Fruit fly (Drosophila melanogaster) whole organism, embryonic: Measurements from ENCODE around the gene RpL37A.
A peak's percentile ranks its signal among the peaks of the same experiment; 100 is the strongest.

ENCODE experiments used
- Abd-B ChIP-seq: fragments of 200-800 bp; sonication (Bioruptor generic); optimal IDR thresholded peaks from 2 replicates; lab custom pipeline; 2018; ENCODE audit warnings: missing biosample characterization, mild to moderate bottlenecking, missing genetic modification characterization, moderate library complexity
- CG10209 ChIP-seq: fragments of 200-800 bp; sonication (Bioruptor generic); optimal IDR thresholded peaks from 3 replicates; lab custom pipeline; 2017; ENCODE audit warnings: missing biosample characterization, mild to moderate bottlenecking, missing genetic modification characterization, missing genetic modification reagents
- CG11504 ChIP-seq: fragments of 200-800 bp; sonication (Bioruptor generic); optimal IDR thresholded peaks from 3 replicates; lab custom pipeline; 2019; ENCODE audit warnings: missing biosample characterization, mild to moderate bottlenecking, missing genetic modification characterization, moderate library complexity
- CG13296 ChIP-seq: fragments of 200-800 bp; sonication (Bioruptor generic); optimal IDR thresholded peaks from 3 replicates; lab custom pipeline; 2018; ENCODE audit warnings: missing biosample characterization, mild to moderate bottlenecking, missing genetic modification characterization
- CG14441 ChIP-seq: fragments of 200-800 bp; sonication (Bioruptor generic); IDR thresholded peaks from 2 replicates; pipeline ENCODE4 v1.3.6; 2022; ENCODE audit warnings: missing biosample characterization, missing genetic modification characterization
- CG15269 ChIP-seq: fragments of 200-800 bp; sonication (Bioruptor generic); optimal IDR thresholded peaks from 2 replicates; lab custom pipeline; 2018; ENCODE audit warnings: missing biosample characterization, mild to moderate bottlenecking, missing genetic modification characterization, moderate library complexity
- CG17359 ChIP-seq: fragments of 200-800 bp; sonication (Bioruptor generic); optimal IDR thresholded peaks from 3 replicates; lab custom pipeline; 2018; ENCODE audit warnings: missing biosample characterization, mild to moderate bottlenecking, missing genetic modification characterization, moderate library complexity
- CG2202 ChIP-seq: fragments of 200-800 bp; sonication (Bioruptor generic); optimal IDR thresholded peaks from 2 replicates; lab custom pipeline; 2018; ENCODE audit warnings: missing biosample characterization, mild to moderate bottlenecking, missing genetic modification characterization
- CG3847 ChIP-seq: fragments of 200-800 bp; sonication (Bioruptor generic); IDR thresholded peaks from 2 replicates; pipeline ENCODE4 v1.3.6; 2022; ENCODE audit warnings: missing biosample characterization, missing genetic modification characterization
- CG4404 ChIP-seq: fragments of 200-800 bp; sonication (Bioruptor generic); IDR thresholded peaks from 2 replicates; pipeline ENCODE4 v1.3.6; 2022; ENCODE audit warnings: missing biosample characterization, missing genetic modification characterization
- CG7786 ChIP-seq: fragments of 200-800 bp; sonication (Bioruptor generic); optimal IDR thresholded peaks from 2 replicates; lab custom pipeline; 2016; ENCODE audit warnings: missing biosample characterization, missing genetic modification characterization
- CG8388 ChIP-seq: fragments of 200-800 bp; sonication (Bioruptor generic); optimal IDR thresholded peaks from 2 replicates; lab custom pipeline; 2019; ENCODE audit warnings: missing biosample characterization, mild to moderate bottlenecking, missing genetic modification characterization, moderate library complexity
- CG8478 ChIP-seq: fragments of >200 bp; optimal IDR thresholded peaks from 2 replicates; lab custom pipeline; 2018
- CG9727 ChIP-seq: fragments of 200-800 bp; sonication (Bioruptor generic); optimal IDR thresholded peaks from 3 replicates; lab custom pipeline; 2017; ENCODE audit warnings: missing biosample characterization, mild to moderate bottlenecking, missing genetic modification characterization
- Doc2 ChIP-seq: fragments of 200-800 bp; sonication (Bioruptor generic); IDR thresholded peaks from 2 replicates; pipeline ENCODE4 v1.3.6; 2022; ENCODE audit warnings: missing biosample characterization, missing genetic modification characterization
- E2f2 ChIP-seq: fragments of 200-800 bp; sonication (Bioruptor generic); IDR thresholded peaks from 2 replicates; pipeline ENCODE4 v1.3.6; 2022; ENCODE audit warnings: missing biosample characterization, missing genetic modification characterization
- ERR ChIP-seq: fragments of 200-800 bp; sonication (Bioruptor generic); optimal IDR thresholded peaks from 2 replicates; lab custom pipeline; 2016; ENCODE audit warnings: missing biosample characterization, missing genetic modification characterization
- HLH3B ChIP-seq: fragments of 200-800 bp; sonication (Bioruptor generic); IDR thresholded peaks from 2 replicates; pipeline ENCODE4 v1.3.6; 2022; ENCODE audit warnings: missing biosample characterization, missing genetic modification characterization
- Hand ChIP-seq: fragments of 200-800 bp; sonication (Bioruptor generic); optimal IDR thresholded peaks from 2 replicates; lab custom pipeline; 2017; ENCODE audit warnings: mild to moderate bottlenecking, missing biosample characterization, missing genetic modification reagents, missing genetic modification characterization
- HmgD ChIP-seq: fragments of 200-800 bp; sonication (Bioruptor generic); optimal IDR thresholded peaks from 3 replicates; lab custom pipeline; 2016; ENCODE audit warnings: missing biosample characterization, missing genetic modification characterization
- HmgZ ChIP-seq: fragments of 200-800 bp; sonication (Bioruptor generic); optimal IDR thresholded peaks from 2 replicates; lab custom pipeline; 2018; ENCODE audit warnings: missing biosample characterization, mild to moderate bottlenecking, missing genetic modification characterization
- MTF-1 ChIP-seq: fragments of 200-800 bp; sonication (Bioruptor generic); optimal IDR thresholded peaks from 2 replicates; lab custom pipeline; 2018; ENCODE audit warnings: missing biosample characterization, mild to moderate bottlenecking, missing genetic modification characterization, borderline replicate concordance
- Max ChIP-seq: fragments of 200-800 bp; sonication (Bioruptor generic); optimal IDR thresholded peaks from 2 replicates; lab custom pipeline; 2016; ENCODE audit warnings: missing biosample characterization, mild to moderate bottlenecking, missing genetic modification characterization
- Meics ChIP-seq: fragments of 200-800 bp; sonication (Bioruptor generic); optimal IDR thresholded peaks from 2 replicates; lab custom pipeline; 2017; ENCODE audit warnings: missing biosample characterization, mild to moderate bottlenecking, missing genetic modification characterization
- NC2β ChIP-seq: fragments of 200-800 bp; sonication (Bioruptor generic); optimal IDR thresholded peaks from 2 replicates; lab custom pipeline; 2016; ENCODE audit warnings: missing biosample characterization, missing genetic modification characterization
- Nf-YA ChIP-seq: fragments of 200-800 bp; sonication (Bioruptor generic); IDR thresholded peaks from 2 replicates; pipeline ENCODE4 v1.3.6; 2022; ENCODE audit warnings: missing biosample characterization, missing genetic modification characterization
- PHDP ChIP-seq: fragments of 200-800 bp; sonication (Bioruptor generic); optimal IDR thresholded peaks from 3 replicates; lab custom pipeline; 2018; ENCODE audit warnings: missing biosample characterization, mild to moderate bottlenecking, missing genetic modification characterization, moderate library complexity
- Scr ChIP-seq: fragments of 200-800 bp; sonication (Bioruptor generic); IDR thresholded peaks from 2 replicates; pipeline ENCODE4 v1.3.6; 2022; ENCODE audit warnings: missing biosample characterization, missing genetic modification characterization; ENCODE audit not compliant: partially characterized antibody
- Usf ChIP-seq: fragments of 200-800 bp; sonication (Bioruptor generic); optimal IDR thresholded peaks from 2 replicates; lab custom pipeline; 2017; ENCODE audit warnings: missing genotype, missing biosample characterization, missing genetic modification characterization
- ara ChIP-seq: fragments of 200-800 bp; sonication (Bioruptor generic); IDR thresholded peaks from 2 replicates; pipeline ENCODE4 v1.3.6; 2022; ENCODE audit warnings: missing biosample characterization, missing genetic modification characterization
- ato ChIP-seq: fragments of 200-800 bp; sonication (Bioruptor generic); IDR thresholded peaks from 2 replicates; pipeline ENCODE4 v1.3.6; 2022; ENCODE audit warnings: missing biosample characterization, missing genetic modification characterization; ENCODE audit not compliant: partially characterized antibody
- chif ChIP-seq, 2 experiments: fragments of 200-800 bp; sonication (Bioruptor generic); optimal IDR thresholded peaks; 3 replicates each; lab custom pipeline; 2016; ENCODE audit warnings: missing biosample characterization in 2 of 2, missing genetic modification characterization in 2 of 2
- chinmo ChIP-seq: fragments of 200-800 bp; sonication (Bioruptor generic); IDR thresholded peaks from 4 replicates; pipeline ENCODE4 v1.3.6; 2022; ENCODE audit warnings: missing biosample characterization, missing genetic modification characterization; ENCODE audit not compliant: partially characterized antibody
- crc ChIP-seq: fragments of 200-800 bp; sonication (Bioruptor generic); optimal IDR thresholded peaks from 2 replicates; lab custom pipeline; 2016; ENCODE audit warnings: missing biosample characterization, missing genetic modification characterization
- cwo ChIP-seq: fragments of 200-800 bp; sonication (Bioruptor generic); optimal IDR thresholded peaks from 3 replicates; lab custom pipeline; 2017; ENCODE audit warnings: missing biosample characterization, missing genetic modification characterization, mild to moderate bottlenecking, moderate library complexity, missing genetic modification reagents
- dmrt99B ChIP-seq: fragments of 200-800 bp; sonication (Bioruptor generic); optimal IDR thresholded peaks from 2 replicates; lab custom pipeline; 2018; ENCODE audit warnings: missing biosample characterization, mild to moderate bottlenecking, missing genetic modification characterization, moderate library complexity
- ewg ChIP-seq: fragments of 200-800 bp; sonication (Bioruptor generic); optimal IDR thresholded peaks from 3 replicates; lab custom pipeline; 2017; ENCODE audit warnings: mild to moderate bottlenecking, missing biosample characterization, missing genetic modification reagents, missing genetic modification characterization
- fd64A ChIP-seq: fragments of 200-800 bp; sonication (Bioruptor generic); optimal IDR thresholded peaks from 3 replicates; lab custom pipeline; 2018; ENCODE audit warnings: missing biosample characterization, mild to moderate bottlenecking, missing genetic modification characterization
- grn ChIP-seq: fragments of 200-800 bp; sonication (Bioruptor generic); optimal IDR thresholded peaks from 3 replicates; lab custom pipeline; 2017; ENCODE audit warnings: missing biosample characterization, missing genetic modification characterization
- hkb ChIP-seq, 2 experiments: fragments of 200-800 bp in 1 of 2; fragments of >200 bp in 1 of 2; sonication (Bioruptor generic) in 1 of 2; IDR thresholded peaks in 1 of 2; optimal IDR thresholded peaks in 1 of 2; 2 replicates each; pipeline versions ENCODE4 v1.3.6 to Lab custom; 2017 to 2022; ENCODE audit warnings: missing biosample characterization in 1 of 2, missing genetic modification characterization in 1 of 2
- lab ChIP-seq: fragments of 200-800 bp; sonication (Bioruptor generic); optimal IDR thresholded peaks from 3 replicates; lab custom pipeline; 2017; ENCODE audit warnings: missing biosample characterization, missing genetic modification characterization, mild to moderate bottlenecking, moderate library complexity, missing genetic modification reagents
- mam ChIP-seq: fragments of 200-800 bp; sonication (Bioruptor generic); optimal IDR thresholded peaks from 3 replicates; lab custom pipeline; 2016; ENCODE audit warnings: missing biosample characterization, missing genetic modification characterization
- nau ChIP-seq: fragments of 200-800 bp; sonication (Bioruptor generic); optimal IDR thresholded peaks from 3 replicates; lab custom pipeline; 2017; ENCODE audit warnings: missing biosample characterization, mild to moderate bottlenecking, missing genetic modification characterization, missing genetic modification reagents
- schlank ChIP-seq: fragments of 200-800 bp; sonication (Bioruptor generic); optimal IDR thresholded peaks from 2 replicates; lab custom pipeline; 2018; ENCODE audit warnings: missing biosample characterization, mild to moderate bottlenecking, missing genetic modification characterization
- stc ChIP-seq: fragments of 200-800 bp; sonication (Bioruptor generic); IDR thresholded peaks from 2 replicates; pipeline ENCODE4 v1.3.6; 2022; ENCODE audit warnings: missing biosample characterization, missing genetic modification characterization
- tgo ChIP-seq: fragments of 200-800 bp; sonication (Bioruptor generic); IDR thresholded peaks from 3 replicates; pipeline ENCODE4 v1.3.6; 2022; ENCODE audit warnings: missing biosample characterization, missing genetic modification characterization
- trh ChIP-seq: fragments of 200-800 bp; sonication (Bioruptor generic); optimal IDR thresholded peaks from 2 replicates; lab custom pipeline; 2016; ENCODE audit warnings: missing biosample characterization, missing genetic modification characterization
- usp ChIP-seq: fragments of >200 bp; optimal IDR thresholded peaks from 2 replicates; lab custom pipeline; 2017; ENCODE audit warnings: missing biosample characterization, missing genetic modification characterization
- zen2 ChIP-seq: fragments of 200-800 bp; sonication (Bioruptor generic); IDR thresholded peaks from 3 replicates; pipeline ENCODE4 v1.3.6; 2022; ENCODE audit warnings: missing biosample characterization, missing genetic modification characterization; ENCODE audit not compliant: partially characterized antibody

RpL37A gene

dm6 chr2L:5113480-5114118 is 42.8 kb downstream of the RpL37A start (continued):
- no peak for TF ChIP-seq Abd-B (GFP tag; lab: Kevin White, UChicago)
- TF ChIP-seq CG11504 (tag; lab: Kevin White, UChicago), result peak; percentile 28
- no peak for TF ChIP-seq Nf-YA (GFP tag; lab: Robert Waterston, UW)
- 0 out of 2 replicates have a peak, but pooled peaks have one; percentile 19 for TF ChIP-seq stc (GFP tag; lab: Robert Waterston, UW)
- TF ChIP-seq schlank (tag; lab: Kevin White, UChicago), result no peak
- TF ChIP-seq nau (GFP tag; lab: Kevin White, UChicago), result peak; percentile 28
- TF ChIP-seq mam, result no peak
- peak; percentile 6 for TF ChIP-seq trh (GFP tag; lab: Kevin White, UChicago)
- peak; percentile 19 for TF ChIP-seq PHDP (tag; lab: Kevin White, UChicago)
- TF ChIP-seq Hand (GFP tag; lab: Kevin White, UChicago), result no peak
- TF ChIP-seq ewg (GFP tag; lab: Kevin White, UChicago), result no peak
- no peak for TF ChIP-seq ERR (GFP tag; lab: Kevin White, UChicago)
- TF ChIP-seq CG2202 (tag; lab: Kevin White, UChicago), result no peak
- peak; percentile 55 for TF ChIP-seq CG13296 (GFP tag; lab: Kevin White, UChicago)
- peak; percentile 24 for TF ChIP-seq fd64A
- TF ChIP-seq E2f2 (GFP tag; lab: Robert Waterston, UW), result peak; percentile 24; the same call in 1 of the 2 replicates
- TF ChIP-seq Max (GFP tag; lab: Kevin White, UChicago), result no peak
- no peak for TF ChIP-seq crc
- peak; percentile 5 for TF ChIP-seq HmgZ (tag; lab: Kevin White, UChicago)
- no peak for TF ChIP-seq CG3847 (GFP tag; lab: Robert Waterston, UW)
- TF ChIP-seq CG8388 (GFP tag; lab: Kevin White, UChicago), result no peak
- TF ChIP-seq lab (GFP tag; lab: Kevin White, UChicago), result peak; percentile 54
- TF ChIP-seq NC2β (GFP tag; lab: Kevin White, UChicago), result no peak
- TF ChIP-seq grn (GFP tag; lab: Kevin White, UChicago), result no peak
- TF ChIP-seq CG10209 (GFP tag; lab: Kevin White, UChicago), result peak; percentile 16
- TF ChIP-seq CG9727 (GFP tag; lab: Kevin White, UChicago), result no peak
- TF ChIP-seq Usf (GFP tag; lab: Kevin White, UChicago), result no peak
- peak; percentile 51 for TF ChIP-seq CG17359 (tag; lab: Kevin White, UChicago)
- TF ChIP-seq Meics, result peak; percentile 12
- no peak for TF ChIP-seq zen2 (GFP tag; lab: Robert Waterston, UW)
- no peak for TF ChIP-seq Doc2
- no peak for TF ChIP-seq tgo
- TF ChIP-seq usp (GFP tag; lab: Kevin White, UChicago), result no peak
- TF ChIP-seq cwo, result peak; percentile 6
- TF ChIP-seq HmgD (GFP tag; lab: Kevin White, UChicago), result no peak
- TF ChIP-seq chinmo (GFP tag; lab: Robert Waterston, UW), result 0 out of 4 replicates have a peak, but pooled peaks have one; percentile 54
- TF ChIP-seq CG7786, result no peak
- 0 out of 2 replicates have a peak, but pooled peaks have one; percentile 7 for TF ChIP-seq HLH3B
- TF ChIP-seq hkb (optimal IDR thresholded peaks at IDR 0.05; lab: Kevin White, UChicago), result no peak
- TF ChIP-seq hkb (GFP tag; IDR thresholded peaks at IDR 0.05; lab: Robert Waterston, UW), result peak; percentile 43; the same call in 1 of the 2 replicates
- TF ChIP-seq MTF-1 (GFP tag; lab: Kevin White, UChicago), result peak; percentile 15
- TF ChIP-seq CG14441 (GFP tag; lab: Robert Waterston, UW), result 0 out of 2 replicates have a peak, but pooled peaks have one; percentile 14
- TF ChIP-seq ara (GFP tag; lab: Robert Waterston, UW), result 0 out of 2 replicates have a peak, but pooled peaks have one; percentile 7
- peak; percentile 6 for TF ChIP-seq CG15269
- no peak for TF ChIP-seq chif (GFP tag; optimal IDR thresholded peaks at IDR 0.05; lab: Kevin White, UChicago)
- TF ChIP-seq ato, result no peak
- peak; percentile 50 for TF ChIP-seq dmrt99B (tag; lab: Kevin White, UChicago)
- TF ChIP-seq CG8478, result no peak
- no peak for TF ChIP-seq CG4404 (GFP tag; lab: Robert Waterston, UW)
- no peak for TF ChIP-seq Scr (GFP tag; lab: Robert Waterston, UW)
